Worm (Caenorhabditis elegans): ENCODE measurements around the gene srj-37.

DNA sequence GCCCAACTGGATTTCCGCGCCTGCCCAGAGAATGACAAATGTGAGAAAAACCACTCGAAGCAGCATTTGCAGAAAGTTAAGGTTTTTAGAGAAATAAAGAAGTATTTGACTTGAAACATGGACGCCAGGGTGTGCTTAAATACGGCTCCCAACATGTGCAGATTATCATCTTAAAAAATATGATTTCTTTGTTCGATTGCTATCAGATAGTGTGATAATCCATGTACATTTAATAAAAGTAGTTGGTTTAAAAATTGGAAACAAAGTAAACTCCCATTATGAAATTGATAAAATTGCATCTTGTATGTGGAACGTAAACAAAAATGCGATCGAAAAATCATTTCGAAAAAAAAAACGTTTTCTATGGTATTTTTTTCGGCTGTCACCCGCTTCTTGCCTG lies 10.8 kb upstream of the srj-37 start, which contains the start of gene F48G7.8:
- TF ChIP-seq ceh-2 (tag; optimal IDR thresholded peaks at IDR 0.05) (no peak), madf-2 (tag; optimal IDR thresholded peaks at IDR 0.05) (no peak), ceh-18 (tag; optimal IDR thresholded peaks at IDR 0.05) (no peak), ttx-3 (tag; optimal IDR thresholded peaks at IDR 0.05) (no peak)

Measured in whole organism, late embryonic.